Worm (Caenorhabditis elegans): ENCODE data around the gene rod-1.

rod-1 gene

ce11 chrIV:7487554-7488456 lies 9.6 kb downstream of the rod-1 start, which contains the start of the genes his-60 and his-59 (continued):
- TF ChIP-seq ztf-6 (GFP tag; IDR thresholded peaks at IDR 0.05): no peak
- peak; percentile 35 for TF ChIP-seq snpc-4 (GFP tag; optimal IDR thresholded peaks at IDR 0.05)
- TF ChIP-seq snpc-4 (tag; optimal IDR thresholded peaks at IDR 0.05): peak; percentile 4 to 64 (median 48)
- no peak for TF ChIP-seq atf-7 (tag; optimal IDR thresholded peaks at IDR 0.05)
- TF ChIP-seq F37B4.10 (GFP tag; IDR thresholded peaks at IDR 0.05): peak; percentile 61; the same call in 1 of the 2 replicates
- peak in 1 of 2 experiments; percentile 77 for TF ChIP-seq rec-8 (tag; optimal IDR thresholded peaks at IDR 0.05)
- TF ChIP-seq pha-4 (tag; optimal IDR thresholded peaks at IDR 0.05): no peak
- peak; percentile 20 for TF ChIP-seq xnd-1 (tag; optimal IDR thresholded peaks at IDR 0.05)
- peak; percentile 13 for TF ChIP-seq hsf-1 (GFP tag; IDR thresholded peaks at IDR 0.05)
- TF ChIP-seq cebp-1 (GFP tag; IDR thresholded peaks at IDR 0.05): no peak
- TF ChIP-seq cebp-1 (tag; optimal IDR thresholded peaks at IDR 0.05): peak; percentile 55
- TF ChIP-seq Y79H2A.3 (GFP tag; conservative IDR thresholded peaks at IDR 0.05): peak; percentile 93
- no peak for TF ChIP-seq ama-1 (optimal IDR thresholded peaks at IDR 0.05)
- peak in 1 of 2 experiments; percentile 83 for TF ChIP-seq ama-1 (GFP tag; optimal IDR thresholded peaks at IDR 0.05)
- no peak for TF ChIP-seq lsy-27 (tag; optimal IDR thresholded peaks at IDR 0.05; ENCODE audit: borderline replicate concordance, insufficient read depth)
- TF ChIP-seq nfya-1 (tag; optimal IDR thresholded peaks at IDR 0.05; ENCODE audit: borderline replicate concordance, insufficient read depth): no peak
- no peak for TF ChIP-seq egl-18 (GFP tag; IDR thresholded peaks at IDR 0.05)
- no peak for TF ChIP-seq lin-40 (tag; optimal IDR thresholded peaks at IDR 0.05)
- TF ChIP-seq T26A5.8 (tag; optimal IDR thresholded peaks at IDR 0.05): no peak
- TF ChIP-seq F49E8.2 (tag; optimal IDR thresholded peaks at IDR 0.05; ENCODE audit: insufficient read depth): peak; percentile 91
- 0 out of 2 replicates have a peak, but pooled peaks have one; percentile 12 for TF ChIP-seq aptf-2 (GFP tag; conservative IDR thresholded peaks at IDR 0.05)
- no peak for TF ChIP-seq him-1 (tag; optimal IDR thresholded peaks at IDR 0.05)
- no peak for TF ChIP-seq F23B12.7 (tag; optimal IDR thresholded peaks at IDR 0.05; ENCODE audit: insufficient read depth)
- TF ChIP-seq madf-6 (GFP tag; IDR thresholded peaks at IDR 0.05): peak; percentile 72
- peak; percentile 28; the same call in 1 of the 2 replicates for TF ChIP-seq ztf-25 (GFP tag; IDR thresholded peaks at IDR 0.05)
- peak; percentile 48 for TF ChIP-seq athp-1 (tag; optimal IDR thresholded peaks at IDR 0.05)
- TF ChIP-seq tbp1 (GFP tag; optimal IDR thresholded peaks at IDR 0.05): peak; percentile 67
- TF ChIP-seq bed-2 (GFP tag; IDR thresholded peaks at IDR 0.05): no peak
- no peak for TF ChIP-seq nhr-80 (tag; optimal IDR thresholded peaks at IDR 0.05)
- no peak for TF ChIP-seq hlh-26 (GFP tag; conservative IDR thresholded peaks at IDR 0.05)
- TF ChIP-seq rpc-1 (optimal IDR thresholded peaks at IDR 0.05): no peak
- no peak for TF ChIP-seq rpc-1 (tag; optimal IDR thresholded peaks at IDR 0.05)
- no peak for TF ChIP-seq sdz-38 (tag; optimal IDR thresholded peaks at IDR 0.05)
- no peak for TF ChIP-seq madf-10 (tag; optimal IDR thresholded peaks at IDR 0.05)
- TF ChIP-seq ceh-91 (GFP tag; IDR thresholded peaks at IDR 0.05): no peak; the same call in 1 of the 2 replicates
- TF ChIP-seq nhr-27 (tag; optimal IDR thresholded peaks at IDR 0.05): no peak
- TF ChIP-seq fkh-3 (tag; optimal IDR thresholded peaks at IDR 0.05): no peak
- TF ChIP-seq dox-1 (GFP tag; IDR thresholded peaks at IDR 0.05): peak; percentile 93
- peak; percentile 44 for TF ChIP-seq lin-54 (GFP tag; optimal IDR thresholded peaks at IDR 0.05)
- TF ChIP-seq zim-3 (tag; optimal IDR thresholded peaks at IDR 0.05): peak; percentile 59
- no peak for TF ChIP-seq aptf-3 (GFP tag; IDR thresholded peaks at IDR 0.05)
- TF ChIP-seq die-1 (tag; optimal IDR thresholded peaks at IDR 0.05): peak; percentile 43
- TF ChIP-seq lag-1 (GFP tag; IDR thresholded peaks at IDR 0.05): no peak
- TF ChIP-seq lsl-1 (GFP tag; optimal IDR thresholded peaks at IDR 0.05): peak; percentile 59
- peak; percentile 76 for TF ChIP-seq tlf-1 (GFP tag; optimal IDR thresholded peaks at IDR 0.05)
- peak; percentile 48 for TF ChIP-seq mes-4 (tag; optimal IDR thresholded peaks at IDR 0.05)
- peak; percentile 51 for TF ChIP-seq snpc-3.4 (tag; optimal IDR thresholded peaks at IDR 0.05)

Data from whole organism, young adult.